Fruit fly (Drosophila melanogaster): Measurements from ENCODE around the gene CG8526.

- no peak for TF ChIP-seq tj (GFP tag; optimal IDR thresholded peaks at IDR 0.05)
- no peak for TF ChIP-seq cnc (optimal IDR thresholded peaks at IDR 0.05)
- no peak for TF ChIP-seq CG12768 (GFP tag; optimal IDR thresholded peaks at IDR 0.05)
- no peak for TF ChIP-seq kay (GFP tag; ENCODE audit: borderline replicate concordance)
- TF ChIP-seq CG1620 (GFP tag; optimal IDR thresholded peaks at IDR 0.05) = no peak
- no peak for TF ChIP-seq CG5204 (GFP tag; optimal IDR thresholded peaks at IDR 0.05)
- TF ChIP-seq pad (GFP tag; optimal IDR thresholded peaks at IDR 0.05) = no peak
- no peak for TF ChIP-seq CG14711 (tag; optimal IDR thresholded peaks at IDR 0.05)
- no peak for TF ChIP-seq CG33017 (tag; optimal IDR thresholded peaks at IDR 0.05)
- TF ChIP-seq toe (GFP tag; optimal IDR thresholded peaks at IDR 0.05) = no peak
These were observed 32.2 kb upstream of the CG8526 start, which contains the start of gene MED6 for dm6 chr3R:9768884-9769283.
